Worm (Caenorhabditis elegans) whole organism, mixed stage, embryonic: Measurements from ENCODE around the gene deg-3.

ENCODE experiments used
- M03D4.4 ChIP-seq: sonication (generic microtip); optimal IDR thresholded peaks from 2 replicates; lab custom pipeline; 2017; ENCODE audit warnings: mild to moderate bottlenecking, missing genetic modification characterization, missing compliant biosample characterization
- ceh-39 ChIP-seq: fragments of 150-350 bp; optimal IDR thresholded peaks from 2 replicates; lab custom pipeline; 2014; ENCODE audit warnings: missing biosample characterization, missing genetic modification characterization
- ceh-43 ChIP-seq: fragments of 200-800 bp; sonication (Bioruptor generic); optimal IDR thresholded peaks from 2 replicates; lab custom pipeline; 2018; ENCODE audit warnings: mild to moderate bottlenecking, missing genetic modification characterization, moderate library complexity, missing compliant biosample characterization
- ceh-83 ChIP-seq: fragments of 200-800 bp; sonication (Bioruptor generic); optimal IDR thresholded peaks from 2 replicates; lab custom pipeline; 2018; ENCODE audit warnings: mild to moderate bottlenecking, missing genetic modification characterization, missing compliant biosample characterization
- ces-1 ChIP-seq: fragments of 150-350 bp; optimal IDR thresholded peaks from 2 replicates; lab custom pipeline; 2014; ENCODE audit warnings: missing biosample characterization, missing genetic modification reagents, missing genetic modification characterization
- cnd-1 ChIP-seq: fragments of 200-800 bp; sonication (Bioruptor generic); optimal IDR thresholded peaks from 2 replicates; lab custom pipeline; 2018; ENCODE audit warnings: mild to moderate bottlenecking, missing genetic modification characterization, missing compliant biosample characterization
- flh-1 ChIP-seq: fragments of 200-800 bp; sonication (Bioruptor generic); optimal IDR thresholded peaks from 2 replicates; lab custom pipeline; 2018; ENCODE audit warnings: mild to moderate bottlenecking, missing genetic modification characterization, moderate library complexity, missing compliant biosample characterization
- ham-2 ChIP-seq: fragments of 200-800 bp; sonication (Bioruptor generic); optimal IDR thresholded peaks from 2 replicates; lab custom pipeline; 2018; ENCODE audit warnings: mild to moderate bottlenecking, missing genetic modification characterization, missing compliant biosample characterization
- hlh-1 ChIP-seq: fragments of 150-350 bp; optimal IDR thresholded peaks from 2 replicates; lab custom pipeline; 2014; ENCODE audit warnings: missing biosample characterization, missing genetic modification reagents, missing genetic modification characterization
- lin-13 ChIP-seq: fragments of 150-350 bp; optimal IDR thresholded peaks from 2 replicates; lab custom pipeline; 2014; ENCODE audit warnings: missing biosample characterization, missing genetic modification characterization
- mab-5 ChIP-seq: fragments of 150-350 bp; optimal IDR thresholded peaks from 2 replicates; lab custom pipeline; 2014; ENCODE audit warnings: missing biosample characterization, missing genetic modification characterization
- mep-1 ChIP-seq: fragments of 150-350 bp; optimal IDR thresholded peaks from 2 replicates; lab custom pipeline; 2017; ENCODE audit warnings: missing biosample characterization, missing genetic modification reagents, missing genetic modification characterization, inconsistent platforms
- mls-2 ChIP-seq: sonication (generic microtip); optimal IDR thresholded peaks from 2 replicates; lab custom pipeline; 2016; ENCODE audit warnings: mild to moderate bottlenecking, missing genetic modification characterization, moderate library complexity, missing compliant biosample characterization
- nhr-12 ChIP-seq: fragments of 150-350 bp; optimal IDR thresholded peaks from 2 replicates; lab custom pipeline; 2014; ENCODE audit warnings: missing biosample characterization, missing genetic modification characterization
- nhr-2 ChIP-seq: fragments of 150-350 bp; optimal IDR thresholded peaks from 2 replicates; lab custom pipeline; 2014; ENCODE audit warnings: missing biosample characterization, missing genetic modification characterization
- nhr-237 ChIP-seq: fragments of 150-350 bp; optimal IDR thresholded peaks from 2 replicates; lab custom pipeline; 2014; ENCODE audit warnings: missing biosample characterization, missing genetic modification characterization
- nhr-28 ChIP-seq: fragments of 150-350 bp; optimal IDR thresholded peaks from 2 replicates; lab custom pipeline; 2014; ENCODE audit warnings: missing biosample characterization, missing genetic modification characterization
- pha-4 ChIP-seq: fragments of 150-350 bp; optimal IDR thresholded peaks from 2 replicates; lab custom pipeline; 2018; ENCODE audit warnings: missing biosample characterization, missing genetic modification reagents, missing genetic modification characterization
- sem-2 ChIP-seq: fragments of 200-800 bp; sonication (Bioruptor generic); optimal IDR thresholded peaks from 2 replicates; lab custom pipeline; 2018; ENCODE audit warnings: mild to moderate bottlenecking, missing genetic modification characterization, missing compliant biosample characterization
- sptf-1 ChIP-seq: sonication (generic microtip); optimal IDR thresholded peaks from 2 replicates; lab custom pipeline; 2017; ENCODE audit warnings: mild to moderate bottlenecking, missing genetic modification characterization, moderate library complexity, missing compliant biosample characterization
- tbx-8 ChIP-seq: fragments of 200-800 bp; sonication (Bioruptor generic); optimal IDR thresholded peaks from 2 replicates; lab custom pipeline; 2018; ENCODE audit warnings: mild to moderate bottlenecking, missing genetic modification characterization, moderate library complexity, missing compliant biosample characterization
- unc-120 ChIP-seq: sonication (generic microtip); optimal IDR thresholded peaks from 2 replicates; lab custom pipeline; 2017; ENCODE audit warnings: missing genetic modification characterization, missing compliant biosample characterization; ENCODE audit not compliant: poor library complexity, severe bottlenecking
- unc-39 ChIP-seq: fragments of 150-350 bp; optimal IDR thresholded peaks from 2 replicates; lab custom pipeline; 2014; ENCODE audit warnings: missing biosample characterization, missing genetic modification characterization
- zip-8 ChIP-seq: fragments of 150-350 bp; optimal IDR thresholded peaks from 2 replicates; lab custom pipeline; 2014; ENCODE audit warnings: missing biosample characterization, missing genetic modification characterization
- ztf-11 ChIP-seq: fragments of 150-350 bp; optimal IDR thresholded peaks from 2 replicates; lab custom pipeline; 2014; ENCODE audit warnings: missing biosample characterization, missing genetic modification characterization

deg-3 gene

DNA sequence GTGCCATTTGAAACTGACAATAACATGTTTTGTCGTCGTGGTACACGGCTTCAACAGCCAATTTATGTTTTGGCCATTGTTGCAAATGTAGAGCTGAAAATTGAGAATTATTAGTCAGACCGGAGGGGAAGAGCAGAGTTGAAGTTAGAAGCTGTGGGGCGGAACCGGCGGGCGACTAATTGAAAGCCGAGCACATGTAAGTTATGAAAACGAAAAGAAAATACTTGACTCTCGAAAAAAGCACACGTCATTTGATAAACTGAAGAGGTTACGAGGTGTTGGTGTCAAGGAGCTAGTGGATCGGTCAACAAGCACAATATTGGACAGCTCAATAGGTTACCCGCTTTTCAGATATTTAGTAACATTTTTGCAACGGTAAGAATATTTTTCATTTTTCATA lies 48.8 kb downstream of the deg-3 start, which contains the start of gene dop-5:
Gene dop-5 (minus strand): TSS at position 101 of the 400 bp plus-strand sequence.
- no peak for TF ChIP-seq ham-2 (GFP tag; lab: Kevin White, UChicago)
- TF ChIP-seq sptf-1 (tag; lab: Kevin White, UChicago) = no peak
- no peak for TF ChIP-seq mep-1 (tag; lab: Kevin White, UChicago)
- no peak for TF ChIP-seq flh-1 (GFP tag; lab: Kevin White, UChicago)
- TF ChIP-seq unc-39 (tag; lab: Kevin White, UChicago) = no peak
- TF ChIP-seq ceh-83 (GFP tag; lab: Kevin White, UChicago) = no peak
- no peak for TF ChIP-seq ceh-39 (tag; lab: Kevin White, UChicago)
- no peak for TF ChIP-seq unc-120
- TF ChIP-seq pha-4 (tag; lab: Kevin White, UChicago) = no peak
- no peak for TF ChIP-seq mab-5 (tag; lab: Kevin White, UChicago)
- TF ChIP-seq, all 35 proteins: peak for 0

DNA sequence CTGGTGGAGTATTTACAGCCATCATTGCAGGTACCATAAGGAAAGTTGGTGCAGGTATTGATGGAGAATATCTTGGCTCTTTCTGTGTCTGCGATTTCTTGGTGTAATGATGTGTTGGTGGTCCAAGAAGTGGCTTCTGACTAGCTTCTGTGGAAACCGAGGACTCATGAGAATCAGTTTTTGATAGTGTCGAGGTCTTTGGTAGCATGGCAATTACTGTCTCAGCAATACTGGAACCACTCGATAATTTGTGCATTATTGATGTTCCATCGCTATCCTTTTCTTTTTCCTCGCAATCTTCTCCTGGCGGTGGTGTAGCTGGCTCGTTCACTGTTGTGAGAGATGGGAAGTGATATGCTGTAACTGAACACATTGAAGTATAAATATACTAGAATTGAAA lies 51.4 kb downstream of the deg-3 start:
- no peak for TF ChIP-seq sem-2 (GFP tag; lab: Kevin White, UChicago)
- TF ChIP-seq ceh-43 (GFP tag; lab: Kevin White, UChicago) = no peak
- no peak for TF ChIP-seq ceh-39 (tag; lab: Kevin White, UChicago)
- no peak for TF ChIP-seq cnd-1 (tag; lab: Kevin White, UChicago)
- no peak for TF ChIP-seq mab-5 (tag; lab: Kevin White, UChicago)
- TF ChIP-seq flh-1 (GFP tag; lab: Kevin White, UChicago) = no peak
- no peak for TF ChIP-seq sptf-1 (tag; lab: Kevin White, UChicago)
- no peak for TF ChIP-seq ztf-11 (tag; lab: Kevin White, UChicago)
- no peak for TF ChIP-seq nhr-28 (tag; lab: Kevin White, UChicago)
- TF ChIP-seq ces-1 (GFP tag; lab: Kevin White, UChicago) = no peak
- no peak for TF ChIP-seq nhr-2 (tag; lab: Kevin White, UChicago)
- no peak for TF ChIP-seq nhr-237 (tag; lab: Kevin White, UChicago)
- no peak for TF ChIP-seq zip-8 (tag; lab: Kevin White, UChicago)
- TF ChIP-seq M03D4.4 (tag; lab: Kevin White, UChicago) = no peak
- no peak for TF ChIP-seq nhr-12 (tag; lab: Kevin White, UChicago)
- no peak for TF ChIP-seq mls-2 (tag; lab: Kevin White, UChicago)
- no peak for TF ChIP-seq tbx-8 (GFP tag; lab: Kevin White, UChicago)
- no peak for TF ChIP-seq lin-13 (tag; lab: Kevin White, UChicago)
- no peak for TF ChIP-seq unc-39 (tag; lab: Kevin White, UChicago)
- TF ChIP-seq hlh-1 = no peak
